Worm (Caenorhabditis elegans): ENCODE measurements around the gene R05C11.2.
A peak's percentile ranks its signal among the peaks of the same experiment; 100 is the strongest.

DNA sequence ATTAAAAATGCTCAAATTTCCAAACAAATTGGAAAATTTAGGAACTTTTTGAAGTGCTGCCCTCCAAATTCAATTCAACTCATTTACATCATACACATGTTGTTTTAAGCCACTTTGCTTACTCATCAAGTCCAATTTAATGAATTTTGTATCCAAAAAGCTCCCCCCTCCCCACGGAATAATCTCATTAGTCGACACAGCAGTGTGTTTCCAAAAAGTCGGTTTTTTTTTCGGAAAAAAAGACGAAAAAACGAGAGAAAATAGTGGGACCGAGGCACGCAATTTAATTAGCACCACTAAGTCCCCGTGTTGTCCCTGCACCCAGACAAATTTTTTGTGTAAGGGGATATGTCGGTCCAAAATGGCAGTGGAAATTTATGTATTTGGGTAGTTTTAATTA lies 6.6 kb downstream of the R05C11.2 start:
- TF ChIP-seq unc-39 (tag; optimal IDR thresholded peaks at IDR 0.05) (no peak), C34F6.9 (tag; optimal IDR thresholded peaks at IDR 0.05) (peak; percentile 38), ama-1 (optimal IDR thresholded peaks at IDR 0.05) (no peak), nhr-11 (tag; optimal IDR thresholded peaks at IDR 0.05) (no peak), aly-2 (tag; optimal IDR thresholded peaks at IDR 0.05) (no peak), mbf-1 (tag; optimal IDR thresholded peaks at IDR 0.05) (no peak), nhr-12 (tag; optimal IDR thresholded peaks at IDR 0.05) (no peak), Y55F3AM.14 (GFP tag; optimal IDR thresholded peaks at IDR 0.05) (no peak), ztf-4 (tag; optimal IDR thresholded peaks at IDR 0.05) (no peak), snpc-4 (tag; optimal IDR thresholded peaks at IDR 0.05) (no peak), nhr-10 (tag; optimal IDR thresholded peaks at IDR 0.05) (no peak), elt-3 (tag; optimal IDR thresholded peaks at IDR 0.05) (no peak), nhr-25 (tag; optimal IDR thresholded peaks at IDR 0.05) (no peak)

Measured in whole organism, L2 larva.